Worm (Caenorhabditis elegans) whole organism, L4 larva: ENCODE data around the gene Y38H6C.20.
A peak's percentile ranks its signal among the peaks of the same experiment; 100 is the strongest.

Source experiments
- F44E2.7 ChIP-seq: fragments of 200-800 bp; sonication (Bioruptor generic); IDR thresholded peaks from 2 replicates; pipeline ENCODE4 v2.1.2; 2022; ENCODE audit warnings: missing genetic modification characterization, missing compliant biosample characterization
- F49E8.2 ChIP-seq: sonication (generic microtip); optimal IDR thresholded peaks from 2 replicates; lab custom pipeline; 2016; ENCODE audit warnings: missing compliant biosample characterization, mild to moderate bottlenecking, missing genetic modification characterization, borderline replicate concordance
- T20F7.1 ChIP-seq: fragments of 200-800 bp; sonication (Bioruptor generic); optimal IDR thresholded peaks from 2 replicates; lab custom pipeline; 2018; ENCODE audit warnings: mild to moderate bottlenecking, missing genetic modification characterization, missing compliant biosample characterization
- T26A8.4 ChIP-seq: fragments of 200-800 bp; sonication (Bioruptor generic); IDR thresholded peaks from 2 replicates; pipeline ENCODE4 v1.3.6; 2022; ENCODE audit warnings: missing genetic modification characterization, missing compliant biosample characterization
- Y105C5A.15 ChIP-seq: fragments of 200-800 bp; sonication (Bioruptor generic); IDR thresholded peaks from 2 replicates; pipeline ENCODE4 v1.3.6; 2022; ENCODE audit warnings: missing genetic modification characterization, missing compliant biosample characterization
- Y75B8A.6 ChIP-seq: fragments of 200-800 bp; sonication (Bioruptor generic); IDR thresholded peaks from 2 replicates; pipeline ENCODE4 v1.3.6; 2022; ENCODE audit warnings: missing genetic modification reagents, missing genetic modification characterization, missing compliant biosample characterization
- ama-1 ChIP-seq: fragments of 150-350 bp; optimal IDR thresholded peaks from 2 replicates; lab custom pipeline; 2014; ENCODE audit warnings: inconsistent platforms, mixed read lengths
- ceh-32 ChIP-seq: sonication (generic microtip); optimal IDR thresholded peaks from 2 replicates; lab custom pipeline; 2016; ENCODE audit warnings: mild to moderate bottlenecking, missing genetic modification characterization, missing compliant biosample characterization; ENCODE audit not compliant: poor library complexity
- ceh-82 ChIP-seq: sonication (generic microtip); optimal IDR thresholded peaks from 2 replicates; lab custom pipeline; 2017; ENCODE audit warnings: missing biosample characterization, missing genetic modification characterization
- ces-1 ChIP-seq: fragments of 150-350 bp; sonication (generic microtip); optimal IDR thresholded peaks from 4 replicates; lab custom pipeline; 2014; ENCODE audit warnings: missing biosample characterization, missing genetic modification reagents, missing genetic modification characterization
- ctbp-1 ChIP-seq: fragments of 200-800 bp; sonication (Bioruptor generic); IDR thresholded peaks from 2 replicates; pipeline ENCODE4 v1.3.6; 2022; ENCODE audit warnings: missing genetic modification reagents, missing genetic modification characterization, missing compliant biosample characterization
- dmd-9 ChIP-seq: fragments of 200-800 bp; sonication (Bioruptor generic); IDR thresholded peaks from 2 replicates; pipeline ENCODE4 v1.3.6; 2022; ENCODE audit warnings: missing genetic modification reagents, missing genetic modification characterization, missing compliant biosample characterization
- dpl-1 ChIP-seq: fragments of 150-350 bp; optimal IDR thresholded peaks from 2 replicates; lab custom pipeline; 2014; ENCODE audit warnings: missing biosample characterization, missing genetic modification reagents, missing genetic modification characterization
- duxl-1 ChIP-seq: sonication (generic microtip); optimal IDR thresholded peaks from 2 replicates; lab custom pipeline; 2016; ENCODE audit warnings: mild to moderate bottlenecking, missing genetic modification characterization, moderate library complexity, missing compliant biosample characterization; ENCODE audit not compliant: poor library complexity
- dve-1 ChIP-seq: sonication (generic microtip); optimal IDR thresholded peaks from 2 replicates; lab custom pipeline; 2017; ENCODE audit warnings: antibody characterized with exemption, mild to moderate bottlenecking, missing genetic modification characterization, missing compliant biosample characterization; ENCODE audit not compliant: insufficient read depth
- egl-43 ChIP-seq: fragments of 200-800 bp; sonication (Bioruptor generic); IDR thresholded peaks from 2 replicates; pipeline ENCODE4 v1.3.6; 2022; ENCODE audit warnings: missing genetic modification reagents, missing genetic modification characterization, missing compliant biosample characterization
- fkh-10 ChIP-seq: fragments of 150-350 bp; optimal IDR thresholded peaks from 2 replicates; lab custom pipeline; 2014; ENCODE audit warnings: missing biosample characterization, missing genetic modification reagents, missing genetic modification characterization
- hlh-11 ChIP-seq: fragments of 200-800 bp; sonication (Bioruptor generic); optimal IDR thresholded peaks from 2 replicates; lab custom pipeline; 2018; ENCODE audit warnings: mild to moderate bottlenecking, missing genetic modification characterization, missing compliant biosample characterization
- hlh-30 ChIP-seq: sonication (generic microtip); optimal IDR thresholded peaks from 2 replicates; lab custom pipeline; 2017; ENCODE audit warnings: antibody characterized with exemption, mild to moderate bottlenecking, missing genetic modification characterization, missing compliant biosample characterization; ENCODE audit not compliant: insufficient read depth
- hmg-1.1 ChIP-seq: fragments of 200-800 bp; sonication (Bioruptor generic); IDR thresholded peaks from 2 replicates; pipeline ENCODE4 v1.3.6; 2022; ENCODE audit warnings: missing genetic modification reagents, missing genetic modification characterization, missing compliant biosample characterization
- lim-7 ChIP-seq: fragments of 200-800 bp; sonication (Bioruptor generic); IDR thresholded peaks from 2 replicates; pipeline ENCODE4 v1.3.6; 2022; ENCODE audit warnings: missing genetic modification characterization, missing compliant biosample characterization
- lin-1 ChIP-seq: fragments of 200-800 bp; sonication (Bioruptor generic); IDR thresholded peaks from 2 replicates; pipeline ENCODE4 v1.3.6; 2022; ENCODE audit warnings: missing genetic modification reagents, missing genetic modification characterization, missing compliant biosample characterization
- lin-29 ChIP-seq: fragments of 200-800 bp; sonication (Bioruptor generic); IDR thresholded peaks from 2 replicates; pipeline ENCODE4 v1.3.6; 2022; ENCODE audit warnings: missing genetic modification reagents, missing genetic modification characterization, missing compliant biosample characterization
- lir-3 ChIP-seq: sonication (generic microtip); optimal IDR thresholded peaks from 2 replicates; lab custom pipeline; 2016; ENCODE audit warnings: mild to moderate bottlenecking, missing genetic modification characterization, missing compliant biosample characterization
- madf-9 ChIP-seq: fragments of 200-800 bp; sonication (Bioruptor generic); conservative IDR thresholded peaks from 2 replicates; pipeline ENCODE4 v1.3.6; 2022; ENCODE audit warnings: missing genetic modification reagents, missing genetic modification characterization, missing compliant biosample characterization
- mdl-1 ChIP-seq, 2 experiments: fragments of 150-350 bp in 1 of 2; sonication (generic microtip) in 1 of 2; optimal IDR thresholded peaks; 2 replicates each; lab custom pipeline; 2014 to 2017; ENCODE audit warnings: missing biosample characterization in 2 of 2, missing genetic modification characterization in 2 of 2
- mes-2 ChIP-seq: sonication (generic microtip); optimal IDR thresholded peaks from 2 replicates; lab custom pipeline; 2016; ENCODE audit warnings: missing genotype, mild to moderate bottlenecking, missing genetic modification characterization, missing compliant biosample characterization; ENCODE audit not compliant: poor library complexity, severe bottlenecking
- mxl-2 ChIP-seq: fragments of 200-800 bp; sonication (Bioruptor generic); conservative IDR thresholded peaks from 2 replicates; pipeline ENCODE4 v1.3.6; 2022; ENCODE audit warnings: missing genetic modification reagents, missing genetic modification characterization, missing compliant biosample characterization
- nhr-102 ChIP-seq: sonication (generic microtip); optimal IDR thresholded peaks from 2 replicates; lab custom pipeline; 2016; ENCODE audit warnings: mild to moderate bottlenecking, missing genetic modification characterization, moderate library complexity, missing compliant biosample characterization
- nhr-11 ChIP-seq: fragments of 150-350 bp; optimal IDR thresholded peaks from 2 replicates; lab custom pipeline; 2014; ENCODE audit warnings: missing biosample characterization, missing genetic modification characterization
- nhr-25 ChIP-seq: sonication (generic microtip); optimal IDR thresholded peaks from 2 replicates; lab custom pipeline; 2017; ENCODE audit warnings: missing genetic modification characterization, mild to moderate bottlenecking, missing compliant biosample characterization, antibody characterized with exemption, moderate library complexity, borderline replicate concordance; ENCODE audit not compliant: insufficient read depth
- nhr-28 ChIP-seq: fragments of 150-350 bp; optimal IDR thresholded peaks from 2 replicates; lab custom pipeline; 2014; ENCODE audit warnings: missing biosample characterization, missing genetic modification characterization
- nhr-48 ChIP-seq: sonication (generic microtip); optimal IDR thresholded peaks from 2 replicates; lab custom pipeline; 2016; ENCODE audit warnings: mild to moderate bottlenecking, missing genetic modification characterization, missing compliant biosample characterization
- nhr-77 ChIP-seq: fragments of 150-350 bp; optimal IDR thresholded peaks from 2 replicates; lab custom pipeline; 2014; ENCODE audit warnings: missing biosample characterization, missing genetic modification characterization
- pha-4 ChIP-seq, 2 experiments: fragments of 150-350 bp in 1 of 2; fragments of 200-800 bp in 1 of 2; sonication (Bioruptor generic) in 1 of 2; IDR thresholded peaks in 1 of 2; optimal IDR thresholded peaks in 1 of 2; 2 replicates each; pipeline versions ENCODE4 v1.3.6 to Lab custom; 2014 to 2022; ENCODE audit warnings: missing genetic modification characterization in 2 of 2, missing genetic modification reagents in 2 of 2, missing biosample characterization in 1 of 2, missing compliant biosample characterization in 1 of 2
- pqm-1 ChIP-seq: sonication (generic microtip); optimal IDR thresholded peaks from 2 replicates; lab custom pipeline; 2017; ENCODE audit warnings: missing biosample characterization, missing genetic modification characterization
- rbr-2 ChIP-seq: sonication (generic microtip); optimal IDR thresholded peaks from 2 replicates; lab custom pipeline; 2016; ENCODE audit warnings: missing genotype, missing genetic modification characterization, missing compliant biosample characterization
- saeg-2 ChIP-seq: fragments of 200-800 bp; sonication (Bioruptor generic); IDR thresholded peaks from 2 replicates; pipeline ENCODE4 v1.3.6; 2022; ENCODE audit warnings: missing genetic modification reagents, missing genetic modification characterization, missing compliant biosample characterization
- spr-1 ChIP-seq: sonication (generic microtip); optimal IDR thresholded peaks from 2 replicates; lab custom pipeline; 2016; ENCODE audit warnings: mild to moderate bottlenecking, missing genetic modification characterization, missing compliant biosample characterization
- spr-3 ChIP-seq: fragments of 200-800 bp; sonication (Bioruptor generic); optimal IDR thresholded peaks from 2 replicates; lab custom pipeline; 2018; ENCODE audit warnings: mild to moderate bottlenecking, missing genetic modification characterization, missing compliant biosample characterization
- tag-97 ChIP-seq: fragments of 200-800 bp; sonication (Bioruptor generic); IDR thresholded peaks from 2 replicates; pipeline ENCODE4 v1.3.6; 2022; ENCODE audit warnings: missing genetic modification characterization, missing compliant biosample characterization
- unc-39 ChIP-seq: sonication (generic microtip); optimal IDR thresholded peaks from 2 replicates; lab custom pipeline; 2017; ENCODE audit warnings: missing biosample characterization, missing genetic modification characterization
- zfp-2 ChIP-seq: sonication (generic microtip); optimal IDR thresholded peaks from 2 replicates; lab custom pipeline; 2016; ENCODE audit warnings: mild to moderate bottlenecking, missing genetic modification characterization, missing compliant biosample characterization
- zip-11 ChIP-seq: fragments of 200-800 bp; sonication (Bioruptor generic); IDR thresholded peaks from 2 replicates; pipeline ENCODE4 v1.3.6; 2022; ENCODE audit warnings: missing genetic modification characterization, missing compliant biosample characterization

Y38H6C.20 gene

ce11 chrV:20595653-20596052 is 44.7 kb upstream of the Y38H6C.20 start, which contains the start of gene F26F2.11:
Gene F26F2.11, minus strand, starts transcription at chrV:20595753.
- TF ChIP-seq spr-3 (GFP tag; lab: Kevin White, UChicago) (no peak), zfp-2 (tag; lab: Kevin White, UChicago) (no peak), dmd-9 (GFP tag; lab: Robert Waterston, UW) (no peak), tag-97 (GFP tag; lab: Robert Waterston, UW) (no peak), nhr-102 (tag; lab: Kevin White, UChicago) (no peak), F44E2.7 (GFP tag; lab: Robert Waterston, UW) (no peak), Y75B8A.6 (GFP tag; lab: Robert Waterston, UW) (no peak), egl-43 (GFP tag; lab: Robert Waterston, UW) (no peak)
- TF ChIP-seq, all 104 proteins: peak for 0

DNA sequence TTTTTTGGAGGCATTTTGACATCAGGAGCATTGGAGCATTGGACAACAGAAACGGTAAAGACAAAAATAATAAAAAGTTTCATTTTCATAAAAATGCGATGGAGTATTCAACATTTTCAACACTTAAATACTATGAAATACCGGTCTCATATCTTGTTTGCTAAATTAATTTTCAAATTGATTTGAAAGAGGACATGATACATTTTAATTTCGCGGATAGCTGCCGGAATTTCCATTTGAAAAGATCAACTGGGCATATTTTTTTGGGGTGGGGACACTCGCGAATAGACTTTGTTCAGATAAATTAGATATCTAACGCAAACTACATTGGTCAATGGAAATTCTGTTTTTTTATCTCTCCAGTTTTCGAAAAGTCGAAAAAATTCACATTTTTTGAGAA is 43.8 kb upstream of the Y38H6C.20 start, which contains the start of gene F26F2.10:
TSS of gene F26F2.10 (minus strand) at position 101 of the 400 bp plus-strand sequence.
- TF ChIP-seq lir-3 (tag; lab: Kevin White, UChicago) (no peak), nhr-77 (tag; lab: Kevin White, UChicago) (no peak), T26A8.4 (GFP tag; lab: Robert Waterston, UW) (no peak), mxl-2 (GFP tag; lab: Robert Waterston, UW) (no peak), mes-2 (tag; lab: Kevin White, UChicago) (no peak), hlh-11 (no peak), duxl-1 (tag; lab: Kevin White, UChicago) (no peak), ces-1 (GFP tag; lab: Kevin White, UChicago) (no peak), zip-11 (GFP tag; lab: Robert Waterston, UW) (no peak), hlh-30 (tag; lab: Kevin White, UChicago) (no peak), ceh-32 (no peak), ceh-82 (no peak), lin-29 (GFP tag; lab: Robert Waterston, UW) (no peak), ama-1 (lab: Kevin White, UChicago) (no peak), nhr-102 (tag; lab: Kevin White, UChicago) (no peak), Y75B8A.6 (GFP tag; lab: Robert Waterston, UW) (no peak), saeg-2 (GFP tag; lab: Robert Waterston, UW) (no peak)

DNA sequence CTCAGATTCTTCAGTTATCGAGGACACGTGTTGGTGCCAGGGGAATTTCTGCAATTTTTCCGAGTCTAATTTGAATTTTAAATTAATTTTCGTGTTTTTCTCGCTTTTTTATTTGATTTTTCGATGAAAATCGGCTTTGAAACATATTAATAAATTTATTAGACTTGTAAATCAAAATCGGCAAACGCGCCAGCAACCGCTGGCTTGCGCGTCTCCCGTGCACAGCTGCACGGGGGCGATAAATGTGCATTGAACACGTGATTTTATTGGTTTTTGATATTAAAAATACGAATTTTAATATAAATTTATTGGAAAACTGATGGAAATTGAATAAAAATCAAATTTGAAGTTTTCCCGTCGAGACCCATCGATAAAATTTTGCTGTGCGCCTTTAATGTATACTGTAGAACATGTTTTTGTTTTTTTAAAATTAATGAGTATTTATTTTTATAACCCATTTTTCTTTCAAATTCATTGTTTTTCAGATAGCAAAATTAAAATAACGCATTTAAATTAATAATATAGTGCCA is 29.6 kb upstream of the Y38H6C.20 start, which contains the start of gene F26F2.7:
TSS of gene F26F2.7 (plus strand) at position 480 of the 530 bp plus-strand sequence.
- TF ChIP-seq ces-1 (GFP tag; lab: Kevin White, UChicago) = no peak
- TF ChIP-seq lin-1 (GFP tag; lab: Robert Waterston, UW) = peak; percentile 65; the same call in 1 of the 2 replicates
- peak; percentile 84 for TF ChIP-seq hmg-1.1 (GFP tag; lab: Robert Waterston, UW)
- TF ChIP-seq F49E8.2 (tag; lab: Kevin White, UChicago) = peak; percentile 94
- peak; percentile 70 for TF ChIP-seq spr-1 (tag; lab: Kevin White, UChicago)
- no peak for TF ChIP-seq lim-7 (GFP tag; lab: Robert Waterston, UW)
- no peak for TF ChIP-seq Y75B8A.6 (GFP tag; lab: Robert Waterston, UW)
- TF ChIP-seq hlh-11 = peak; percentile 95
- no peak for TF ChIP-seq T20F7.1 (GFP tag; lab: Kevin White, UChicago)
- peak; percentile 77 for TF ChIP-seq pha-4 (GFP tag; IDR thresholded peaks at IDR 0.05; lab: Robert Waterston, UW)
- no peak for TF ChIP-seq pha-4 (tag; optimal IDR thresholded peaks at IDR 0.05; lab: Kevin White, UChicago)
- 0 out of 2 replicates have a peak, but pooled peaks have one; percentile 31 for TF ChIP-seq ctbp-1 (GFP tag; lab: Robert Waterston, UW)
- peak; percentile 84 for TF ChIP-seq rbr-2 (tag; lab: Kevin White, UChicago)
- peak; percentile 67 for TF ChIP-seq saeg-2 (GFP tag; lab: Robert Waterston, UW)
- TF ChIP-seq pqm-1 = peak; percentile 25
- TF ChIP-seq nhr-48 (tag; lab: Kevin White, UChicago) = peak; percentile 56
- TF ChIP-seq nhr-11 (tag; lab: Kevin White, UChicago) = peak; percentile 30
- peak; percentile 19 to 81 for TF ChIP-seq mdl-1 (tag; optimal IDR thresholded peaks at IDR 0.05; lab: Kevin White, UChicago)
- peak; percentile 79 for TF ChIP-seq dpl-1
- peak; percentile 97 for TF ChIP-seq dve-1
- no peak for TF ChIP-seq Y105C5A.15 (GFP tag; lab: Robert Waterston, UW)
- no peak for TF ChIP-seq nhr-25 (tag; lab: Kevin White, UChicago)
- peak; percentile 67 for TF ChIP-seq nhr-28
- peak; percentile 39; the same call in 1 of the 2 replicates for TF ChIP-seq madf-9
- TF ChIP-seq nhr-102 (tag; lab: Kevin White, UChicago) = peak; percentile 79
- TF ChIP-seq fkh-10 (GFP tag; lab: Kevin White, UChicago) = peak; percentile 17
- no peak for TF ChIP-seq unc-39 (tag; lab: Kevin White, UChicago)
